Worm (Caenorhabditis elegans) whole organism, late embryonic: Measurements from ENCODE around the gene F40B5.2.

ENCODE experiments used
- ama-1 ChIP-seq: fragments of 150-350 bp; optimal IDR thresholded peaks from 2 replicates; lab custom pipeline; 2014
- elt-2 ChIP-seq: sonication (generic microtip); optimal IDR thresholded peaks from 2 replicates; lab custom pipeline; 2016; ENCODE audit warnings: missing genetic modification reagents, missing genetic modification characterization, missing compliant biosample characterization
- madf-2 ChIP-seq: sonication (generic microtip); optimal IDR thresholded peaks from 2 replicates; lab custom pipeline; 2017; ENCODE audit warnings: missing genetic modification characterization, missing compliant biosample characterization
- nfya-1 ChIP-seq: sonication (generic microtip); optimal IDR thresholded peaks from 2 replicates; lab custom pipeline; 2017; ENCODE audit warnings: missing genetic modification characterization, mild to moderate bottlenecking, missing compliant biosample characterization, antibody characterized with exemption, moderate library complexity
- pag-3 ChIP-seq: sonication (generic microtip); optimal IDR thresholded peaks from 2 replicates; lab custom pipeline; 2016; ENCODE audit warnings: missing compliant biosample characterization, missing genetic modification characterization, borderline replicate concordance
- pha-4 ChIP-seq: fragments of 150-350 bp; optimal IDR thresholded peaks from 2 replicates; lab custom pipeline; 2018; ENCODE audit warnings: missing biosample characterization, missing genetic modification reagents, missing genetic modification characterization
- tbx-7 ChIP-seq: sonication (generic microtip); optimal IDR thresholded peaks from 2 replicates; lab custom pipeline; 2016; ENCODE audit warnings: missing genotype, missing genetic modification characterization, missing compliant biosample characterization

- TF ChIP-seq pag-3 (tag; lab: Kevin White, UChicago): no peak
- TF ChIP-seq ama-1 (lab: Kevin White, UChicago): no peak
- TF ChIP-seq tbx-7 (tag; lab: Kevin White, UChicago): no peak
- no peak for TF ChIP-seq elt-2 (tag; lab: Kevin White, UChicago)
- no peak for TF ChIP-seq pha-4 (tag; lab: Kevin White, UChicago)
- TF ChIP-seq nfya-1 (tag; lab: Kevin White, UChicago): no peak
- TF ChIP-seq madf-2 (tag; lab: Kevin White, UChicago): no peak
These were observed 12.3 kb upstream of the F40B5.2 start for ce11 chrX:8355350-8355749.
